Worm (Caenorhabditis elegans) whole organism, early embryonic: ENCODE data around the gene gnrr-5.

Experiments
- B0310.2 ChIP-seq: sonication (generic microtip); optimal IDR thresholded peaks from 2 replicates; lab custom pipeline; 2016; ENCODE audit warnings: mild to moderate bottlenecking, missing genetic modification characterization, missing compliant biosample characterization
- F13C5.2 ChIP-seq: sonication (generic microtip); optimal IDR thresholded peaks from 2 replicates; lab custom pipeline; 2017; ENCODE audit warnings: mild to moderate bottlenecking, missing genetic modification characterization, inconsistent platforms, missing compliant biosample characterization
- aly-1 ChIP-seq: sonication (generic microtip); optimal IDR thresholded peaks from 2 replicates; lab custom pipeline; 2016; ENCODE audit warnings: missing genetic modification characterization, missing compliant biosample characterization
- ama-1 ChIP-seq: fragments of 150-350 bp; optimal IDR thresholded peaks from 2 replicates; lab custom pipeline; 2014
- ceh-13 ChIP-seq: fragments of 200-800 bp; sonication (Bioruptor generic); optimal IDR thresholded peaks from 2 replicates; lab custom pipeline; 2018; ENCODE audit warnings: mild to moderate bottlenecking, missing genetic modification characterization, missing compliant biosample characterization
- ceh-36 ChIP-seq: sonication (generic microtip); optimal IDR thresholded peaks from 2 replicates; lab custom pipeline; 2016; ENCODE audit warnings: missing genetic modification characterization, inconsistent platforms, missing compliant biosample characterization
- ets-7 ChIP-seq: sonication (generic microtip); optimal IDR thresholded peaks from 2 replicates; lab custom pipeline; 2016; ENCODE audit warnings: missing genotype, missing genetic modification characterization, missing compliant biosample characterization
- flt-1 ChIP-seq: fragments of 200-800 bp; sonication (Bioruptor generic); IDR thresholded peaks from 2 replicates; pipeline ENCODE4 v1.3.6; 2022; ENCODE audit warnings: missing genetic modification characterization, missing compliant biosample characterization
- hmg-4 ChIP-seq: fragments of 200-800 bp; sonication (Bioruptor generic); optimal IDR thresholded peaks from 2 replicates; lab custom pipeline; 2018; ENCODE audit warnings: mild to moderate bottlenecking, missing genetic modification characterization, missing compliant biosample characterization
- pes-1 ChIP-seq: fragments of 200-800 bp; sonication (Bioruptor generic); IDR thresholded peaks from 2 replicates; pipeline ENCODE4 v1.3.6; 2022; ENCODE audit warnings: missing genetic modification reagents, missing genetic modification characterization, missing compliant biosample characterization
- scrt-1 ChIP-seq: fragments of 200-800 bp; sonication (Bioruptor generic); IDR thresholded peaks from 2 replicates; pipeline ENCODE4 v1.3.6; 2022; ENCODE audit warnings: missing genetic modification characterization, missing compliant biosample characterization
- sea-1 ChIP-seq: fragments of 200-800 bp; sonication (Bioruptor generic); conservative IDR thresholded peaks from 2 replicates; pipeline ENCODE4 v1.3.6; 2022; ENCODE audit warnings: missing genetic modification characterization, missing compliant biosample characterization
- tbx-11 ChIP-seq: fragments of 200-800 bp; sonication (Bioruptor generic); IDR thresholded peaks from 2 replicates; pipeline ENCODE4 v1.3.6; 2022; ENCODE audit warnings: missing genetic modification characterization, missing compliant biosample characterization
- tbx-37 ChIP-seq: fragments of 200-800 bp; sonication (Bioruptor generic); conservative IDR thresholded peaks from 2 replicates; pipeline ENCODE4 v1.3.6; 2022; ENCODE audit warnings: missing genetic modification reagents, missing genetic modification characterization, missing compliant biosample characterization

ce11 chrV:4407519-4407918, 47.0 kb downstream of the gnrr-5 start, which contains the start of gene nhr-118:
- TF ChIP-seq ama-1 (lab: Kevin White, UChicago) (no peak), tbx-37 (GFP tag; lab: Robert Waterston, UW) (no peak), pes-1 (no peak), ceh-13 (no peak), flt-1 (GFP tag; lab: Robert Waterston, UW) (no peak), ets-7 (tag; lab: Kevin White, UChicago) (no peak), sea-1 (GFP tag; lab: Robert Waterston, UW) (no peak), scrt-1 (GFP tag; lab: Robert Waterston, UW) (no peak), hmg-4 (GFP tag; lab: Kevin White, UChicago) (no peak), B0310.2 (no peak), tbx-11 (GFP tag; lab: Robert Waterston, UW) (no peak), F13C5.2 (tag; lab: Kevin White, UChicago) (no peak), ceh-36 (tag; lab: Kevin White, UChicago) (no peak), aly-1 (no peak)
